Fruit fly (Drosophila melanogaster): Measurements from ENCODE around the gene CG42324.

The CG42324 gene

dm6 chr3L:3437664-3438368 is 34.4 kb upstream of the CG42324 start:
- TF ChIP-seq ey (GFP tag; optimal IDR thresholded peaks at IDR 0.05) (no peak), Myc (optimal IDR thresholded peaks at IDR 0.05) (no peak), Dfd (GFP tag; optimal IDR thresholded peaks at IDR 0.05) (no peak), br (GFP tag; optimal IDR thresholded peaks at IDR 0.05) (no peak), CG32264 (GFP tag; optimal IDR thresholded peaks at IDR 0.05) (no peak), rgr (GFP tag; optimal IDR thresholded peaks at IDR 0.05) (no peak), Hr83 (GFP tag; optimal IDR thresholded peaks at IDR 0.05; ENCODE audit: poor library complexity, severe bottlenecking) (no peak), pan (optimal IDR thresholded peaks at IDR 0.05) (no peak), h (GFP tag; optimal IDR thresholded peaks at IDR 0.05) (no peak), dl (GFP tag; optimal IDR thresholded peaks at IDR 0.05; ENCODE audit: insufficient read depth in 1 of 2, partially characterized antibody in 2 of 2) (no peak), psq (GFP tag; optimal IDR thresholded peaks at IDR 0.05) (no peak)

DNA sequence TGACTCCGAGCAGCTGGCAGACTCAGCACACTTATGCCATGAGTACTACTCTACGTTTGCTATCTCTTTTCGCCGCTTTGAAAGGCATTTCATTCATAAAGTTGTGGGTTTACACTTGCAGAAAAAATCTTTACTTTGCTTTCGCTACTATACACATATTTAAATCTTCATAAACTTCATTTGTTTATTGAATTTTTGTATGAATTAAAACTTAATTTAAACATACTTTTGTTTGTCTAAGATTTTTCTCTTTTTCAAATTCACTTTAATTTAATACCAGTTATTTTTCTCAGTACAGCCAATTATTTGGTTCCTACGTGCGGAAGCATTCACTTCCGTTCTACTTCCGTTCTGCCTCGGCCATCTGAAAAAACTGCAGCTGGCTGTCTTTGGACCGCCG is 33.8 kb upstream of the CG42324 start:
- TF ChIP-seq jim (GFP tag; optimal IDR thresholded peaks at IDR 0.05): no peak
- no peak for TF ChIP-seq dsf (GFP tag; optimal IDR thresholded peaks at IDR 0.05; ENCODE audit: borderline replicate concordance)
- TF ChIP-seq Abd-B (GFP tag; optimal IDR thresholded peaks at IDR 0.05): no peak
- no peak for TF ChIP-seq sv (GFP tag; optimal IDR thresholded peaks at IDR 0.05)
- TF ChIP-seq Hr78 (GFP tag; optimal IDR thresholded peaks at IDR 0.05): no peak
- TF ChIP-seq GATAd (GFP tag; optimal IDR thresholded peaks at IDR 0.05): no peak
- TF ChIP-seq Sp1 (GFP tag; optimal IDR thresholded peaks at IDR 0.05): peak; percentile 38
- TF ChIP-seq rgr (GFP tag; optimal IDR thresholded peaks at IDR 0.05): peak; percentile 3
- peak; percentile 54 for TF ChIP-seq fru (GFP tag; optimal IDR thresholded peaks at IDR 0.05)
- TF ChIP-seq br (GFP tag; optimal IDR thresholded peaks at IDR 0.05): peak; percentile 2
- peak; percentile 26 for TF ChIP-seq h (GFP tag; optimal IDR thresholded peaks at IDR 0.05)
- TF ChIP-seq sage (GFP tag; optimal IDR thresholded peaks at IDR 0.05): no peak
- no peak for TF ChIP-seq brk (GFP tag; optimal IDR thresholded peaks at IDR 0.05)
- no peak for TF ChIP-seq N (GFP tag; optimal IDR thresholded peaks at IDR 0.05)
- TF ChIP-seq Rel (GFP tag; optimal IDR thresholded peaks at IDR 0.05): no peak
- no peak for TF ChIP-seq Rel (tag; optimal IDR thresholded peaks at IDR 0.05)
- TF ChIP-seq Hnf4 (GFP tag; optimal IDR thresholded peaks at IDR 0.05): no peak
- peak; percentile 14 for TF ChIP-seq HLH106 (tag; optimal IDR thresholded peaks at IDR 0.05)
- TF ChIP-seq Jra (GFP tag; optimal IDR thresholded peaks at IDR 0.05): no peak
- no peak for TF ChIP-seq Dif (GFP tag; optimal IDR thresholded peaks at IDR 0.05; ENCODE audit: partially characterized antibody)
- TF ChIP-seq tai (GFP tag; optimal IDR thresholded peaks at IDR 0.05): peak; percentile 30
- TF ChIP-seq Vsx2 (GFP tag; optimal IDR thresholded peaks at IDR 0.05; ENCODE audit: partially characterized antibody): no peak
- peak; percentile 48 for TF ChIP-seq psq (GFP tag; optimal IDR thresholded peaks at IDR 0.05)
- TF ChIP-seq foxo (GFP tag; optimal IDR thresholded peaks at IDR 0.05): peak in 1 of 2 experiments; percentile 59
- TF ChIP-seq OdsH (GFP tag; optimal IDR thresholded peaks at IDR 0.05): peak; percentile 35
- TF ChIP-seq dmrt93B (GFP tag; optimal IDR thresholded peaks at IDR 0.05): no peak
- TF ChIP-seq dl (GFP tag; optimal IDR thresholded peaks at IDR 0.05; ENCODE audit: insufficient read depth in 1 of 2, partially characterized antibody in 2 of 2): no peak
- no peak for TF ChIP-seq Mio (GFP tag; optimal IDR thresholded peaks at IDR 0.05)
- no peak for TF ChIP-seq usp (GFP tag; optimal IDR thresholded peaks at IDR 0.05)
- TF ChIP-seq lola (GFP tag; optimal IDR thresholded peaks at IDR 0.05): no peak
- TF ChIP-seq Dfd (GFP tag; optimal IDR thresholded peaks at IDR 0.05): no peak
- TF ChIP-seq Myc (optimal IDR thresholded peaks at IDR 0.05): no peak
- TF ChIP-seq CG32264 (GFP tag; optimal IDR thresholded peaks at IDR 0.05): no peak
- peak; percentile 8 for TF ChIP-seq ey (GFP tag; optimal IDR thresholded peaks at IDR 0.05)
- TF ChIP-seq CrebA (GFP tag; optimal IDR thresholded peaks at IDR 0.05; ENCODE audit: borderline replicate concordance): no peak
- TF ChIP-seq CG9705 (GFP tag; optimal IDR thresholded peaks at IDR 0.05): no peak
- TF ChIP-seq pan (optimal IDR thresholded peaks at IDR 0.05): no peak
- TF ChIP-seq woc (GFP tag; optimal IDR thresholded peaks at IDR 0.05): peak; percentile 25
- TF ChIP-seq Hr83 (GFP tag; optimal IDR thresholded peaks at IDR 0.05; ENCODE audit: poor library complexity, severe bottlenecking): no peak
